Fruit fly (Drosophila melanogaster): ENCODE measurements around the gene CG13599.

Gene CG13599

dm6 chr3R:23924200-23924599 is 7.2 kb upstream of the CG13599 start, which contains the start of gene Ndc1 (continued):
- TF ChIP-seq Bdp1 (GFP tag; optimal IDR thresholded peaks at IDR 0.05) (no peak), kay (GFP tag; optimal IDR thresholded peaks at IDR 0.05) (no peak), CG1602 (GFP tag; optimal IDR thresholded peaks at IDR 0.05) (no peak), fru (optimal IDR thresholded peaks at IDR 0.05) (no peak), E2f2 (GFP tag; IDR thresholded peaks at IDR 0.05) (peak; percentile 84), CG1024 (GFP tag; IDR thresholded peaks at IDR 0.05) (no peak), CG10959 (GFP tag; IDR thresholded peaks at IDR 0.05) (no peak), slou (GFP tag; optimal IDR thresholded peaks at IDR 0.05) (no peak), Antp (GFP tag; optimal IDR thresholded peaks at IDR 0.05) (no peak), CG18262 (tag; optimal IDR thresholded peaks at IDR 0.05) (no peak), CG34224 (GFP tag; IDR thresholded peaks at IDR 0.05; ENCODE audit: partially characterized antibody) (no peak), HmgZ (tag; optimal IDR thresholded peaks at IDR 0.05) (no peak), gfzf (GFP tag; optimal IDR thresholded peaks at IDR 0.05) (peak; percentile 66), stc (GFP tag; IDR thresholded peaks at IDR 0.05) (no peak), z (GFP tag; IDR thresholded peaks at IDR 0.05) (no peak), dati (GFP tag; IDR thresholded peaks at IDR 0.05) (no peak), CG5953 (GFP tag; IDR thresholded peaks at IDR 0.05) (no peak), ham (GFP tag; IDR thresholded peaks at IDR 0.05) (no peak), CG7556 (GFP tag; optimal IDR thresholded peaks at IDR 0.05) (no peak), tll (GFP tag; optimal IDR thresholded peaks at IDR 0.05) (no peak), HLH3B (GFP tag; IDR thresholded peaks at IDR 0.05) (no peak), CG31388 (GFP tag; optimal IDR thresholded peaks at IDR 0.05) (no peak), en (GFP tag; optimal IDR thresholded peaks at IDR 0.05) (no peak), hth (optimal IDR thresholded peaks at IDR 0.05) (no peak), CG9437 (GFP tag; optimal IDR thresholded peaks at IDR 0.05) (no peak), chif (GFP tag; optimal IDR thresholded peaks at IDR 0.05) (no peak), row (GFP tag; IDR thresholded peaks at IDR 0.05) (no peak), kni (GFP tag; optimal IDR thresholded peaks at IDR 0.05) (no peak), Meics (GFP tag; optimal IDR thresholded peaks at IDR 0.05) (no peak), NC2α (GFP tag; optimal IDR thresholded peaks at IDR 0.05) (no peak), Hand (GFP tag; optimal IDR thresholded peaks at IDR 0.05) (no peak), lbe (GFP tag; optimal IDR thresholded peaks at IDR 0.05) (no peak), CG3847 (GFP tag; IDR thresholded peaks at IDR 0.05) (no peak), pzg (GFP tag; optimal IDR thresholded peaks at IDR 0.05) (peak; percentile 62), CG9797 (GFP tag; optimal IDR thresholded peaks at IDR 0.05) (peak; percentile 79), seq (GFP tag; IDR thresholded peaks at IDR 0.05) (no peak), dpn (GFP tag; optimal IDR thresholded peaks at IDR 0.05) (no peak), Trl (optimal IDR thresholded peaks at IDR 0.05) (no peak), Trl (GFP tag; optimal IDR thresholded peaks at IDR 0.05) (no peak), CG14441 (GFP tag; IDR thresholded peaks at IDR 0.05) (no peak), Dref (GFP tag; IDR thresholded peaks at IDR 0.05) (peak; percentile 71), ara (GFP tag; IDR thresholded peaks at IDR 0.05) (no peak), Mrtf (GFP tag; IDR thresholded peaks at IDR 0.05) (no peak), HmgD (GFP tag; optimal IDR thresholded peaks at IDR 0.05) (no peak), Mad (GFP tag; optimal IDR thresholded peaks at IDR 0.05) (no peak), MBD-R2 (GFP tag; IDR thresholded peaks at IDR 0.05) (peak; percentile 70), CG30020 (tag; optimal IDR thresholded peaks at IDR 0.05) (no peak), Xbp1 (GFP tag; optimal IDR thresholded peaks at IDR 0.05) (no peak), CG13287 (GFP tag; IDR thresholded peaks at IDR 0.05; ENCODE audit: partially characterized antibody) (peak; percentile 72), Dfd (GFP tag; optimal IDR thresholded peaks at IDR 0.05) (no peak), gsb-n (tag; optimal IDR thresholded peaks at IDR 0.05) (no peak), scrt (GFP tag; optimal IDR thresholded peaks at IDR 0.05) (no peak), Scr (GFP tag; IDR thresholded peaks at IDR 0.05; ENCODE audit: partially characterized antibody) (peak; percentile 27; the same call in 1 of the 2 replicates), pb (GFP tag; optimal IDR thresholded peaks at IDR 0.05) (no peak)
